Worm (Caenorhabditis elegans): ENCODE measurements around the gene T23F2.3.

Gene T23F2.3

ce11 chrX:5518352-5518751, 6.2 kb upstream of the T23F2.3 start:
- 0 out of 2 replicates have a peak, but pooled peaks have one; percentile 16 for TF ChIP-seq set-16 (GFP tag; IDR thresholded peaks at IDR 0.05)
- TF ChIP-seq lsy-2 (tag; optimal IDR thresholded peaks at IDR 0.05) = no peak

ce11 chrX:5517844-5518243, 5.7 kb upstream of the T23F2.3 start:
- TF ChIP-seq hlh-30 (tag; optimal IDR thresholded peaks at IDR 0.05; ENCODE audit: insufficient read depth) = no peak
- no peak for TF ChIP-seq madf-9 (GFP tag; conservative IDR thresholded peaks at IDR 0.05)
- no peak for TF ChIP-seq mdl-1 (tag; optimal IDR thresholded peaks at IDR 0.05)
- TF ChIP-seq nhr-6 (tag; optimal IDR thresholded peaks at IDR 0.05) = no peak
- TF ChIP-seq ctbp-1 (GFP tag; IDR thresholded peaks at IDR 0.05) = no peak
- no peak for TF ChIP-seq hlh-11 (tag; optimal IDR thresholded peaks at IDR 0.05)
- no peak for TF ChIP-seq nhr-237 (tag; optimal IDR thresholded peaks at IDR 0.05)
- no peak for TF ChIP-seq dpl-1 (GFP tag; optimal IDR thresholded peaks at IDR 0.05)
- TF ChIP-seq mep-1 (tag; optimal IDR thresholded peaks at IDR 0.05) = no peak
- TF ChIP-seq skn-1 (tag; optimal IDR thresholded peaks at IDR 0.05) = no peak
- no peak for TF ChIP-seq aha-1 (tag)

DNA sequence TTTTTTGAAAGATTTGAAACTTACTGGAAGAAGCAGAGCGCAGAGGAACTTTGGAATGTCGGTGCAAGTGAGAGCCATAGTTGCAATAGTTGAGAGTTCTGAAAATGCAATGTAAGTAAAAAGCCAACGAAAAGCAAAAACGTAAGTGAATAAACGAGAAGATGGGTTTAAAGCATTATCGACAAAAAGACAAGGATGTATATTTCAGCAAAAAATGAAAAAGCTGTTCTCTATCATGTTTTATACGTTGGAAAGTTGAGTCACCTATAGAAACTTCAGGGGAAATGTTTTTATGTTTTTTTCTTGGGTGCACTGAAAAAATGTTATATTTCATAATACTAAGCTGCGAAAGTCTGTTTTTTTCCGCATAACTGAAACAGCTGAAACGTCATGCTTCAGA, 4.9 kb upstream of the T23F2.3 start, which contains the start of gene T23F2.5:
T23F2.5 (minus strand) TSS at position 101 of the 400 bp plus-strand sequence.
- TF ChIP-seq nhr-77 (tag; optimal IDR thresholded peaks at IDR 0.05) (no peak), dve-1 (tag; optimal IDR thresholded peaks at IDR 0.05; ENCODE audit: insufficient read depth) (no peak), lin-13 (GFP tag; optimal IDR thresholded peaks at IDR 0.05) (no peak), hmg-1.1 (GFP tag; IDR thresholded peaks at IDR 0.05) (no peak), spr-1 (tag; optimal IDR thresholded peaks at IDR 0.05) (no peak), mdt-29 (GFP tag; IDR thresholded peaks at IDR 0.05) (no peak), mes-2 (tag; optimal IDR thresholded peaks at IDR 0.05; ENCODE audit: poor library complexity, severe bottlenecking) (no peak)

DNA sequence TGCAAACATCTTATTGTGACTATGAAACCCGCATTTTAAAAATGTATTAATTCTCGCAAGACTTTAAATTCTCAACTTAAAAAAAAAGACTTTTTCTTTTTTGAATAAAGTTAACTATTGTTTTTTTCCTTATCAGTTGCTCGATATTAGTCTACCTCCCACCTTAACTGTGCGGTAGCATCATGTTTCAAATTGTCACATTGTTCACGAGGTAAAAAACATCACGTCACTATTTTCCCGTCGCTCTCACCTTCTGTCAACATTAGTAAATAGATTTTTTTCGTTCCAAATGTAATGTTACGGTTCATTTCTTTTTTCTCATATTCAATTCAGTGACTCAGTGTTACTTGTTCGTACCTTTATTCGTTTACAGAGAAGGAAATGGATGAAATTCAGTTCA, 4.2 kb upstream of the T23F2.3 start:
- TF ChIP-seq nhr-42 (GFP tag; IDR thresholded peaks at IDR 0.05) (no peak), duxl-1 (tag; optimal IDR thresholded peaks at IDR 0.05; ENCODE audit: poor library complexity) (no peak), Y5F2A.4 (GFP tag; optimal IDR thresholded peaks at IDR 0.05) (no peak), skn-1 (tag; optimal IDR thresholded peaks at IDR 0.05) (no peak), pqm-1 (tag; optimal IDR thresholded peaks at IDR 0.05) (peak; percentile 16), aly-2 (tag; optimal IDR thresholded peaks at IDR 0.05) (no peak), ctbp-1 (GFP tag; IDR thresholded peaks at IDR 0.05) (no peak), nhr-11 (tag; optimal IDR thresholded peaks at IDR 0.05) (no peak), ces-1 (GFP tag; optimal IDR thresholded peaks at IDR 0.05) (no peak), rbr-2 (tag; optimal IDR thresholded peaks at IDR 0.05) (no peak), unc-130 (GFP tag; optimal IDR thresholded peaks at IDR 0.05) (no peak), ceh-28 (tag; optimal IDR thresholded peaks at IDR 0.05) (no peak), daf-16 (GFP tag; optimal IDR thresholded peaks at IDR 0.05) (no peak), daf-16 (tag; optimal IDR thresholded peaks at IDR 0.05) (peak; percentile 47), madf-5 (GFP tag; IDR thresholded peaks at IDR 0.05) (no peak), egl-43 (GFP tag; IDR thresholded peaks at IDR 0.05) (no peak), dve-1 (tag; optimal IDR thresholded peaks at IDR 0.05; ENCODE audit: insufficient read depth) (peak; percentile 48), Y105C5A.15 (GFP tag; IDR thresholded peaks at IDR 0.05) (no peak), nhr-6 (tag; optimal IDR thresholded peaks at IDR 0.05) (no peak), lin-38 (GFP tag; IDR thresholded peaks at IDR 0.05) (no peak), ztf-7 (tag; optimal IDR thresholded peaks at IDR 0.05) (no peak), Y75B8A.6 (GFP tag; IDR thresholded peaks at IDR 0.05) (no peak), T20F7.1 (GFP tag; optimal IDR thresholded peaks at IDR 0.05) (no peak), dmd-9 (GFP tag; IDR thresholded peaks at IDR 0.05) (no peak), nhr-28 (tag; optimal IDR thresholded peaks at IDR 0.05) (peak; percentile 12), hlh-30 (tag; optimal IDR thresholded peaks at IDR 0.05; ENCODE audit: insufficient read depth) (peak; percentile 65), ama-1 (optimal IDR thresholded peaks at IDR 0.05) (no peak), hmg-1.1 (GFP tag; IDR thresholded peaks at IDR 0.05) (no peak), mxl-3 (GFP tag; optimal IDR thresholded peaks at IDR 0.05) (no peak), pha-4 (GFP tag; IDR thresholded peaks at IDR 0.05) (no peak), pha-4 (tag; optimal IDR thresholded peaks at IDR 0.05) (no peak), hif-1 (tag; optimal IDR thresholded peaks at IDR 0.05) (peak in 1 of 2 experiments; percentile 11), ceh-20 (GFP tag; IDR thresholded peaks at IDR 0.05) (no peak)
